Worm (Caenorhabditis elegans): ENCODE results near the gene F35H12.6.

ce11 chrX:871957-872715 is 41.0 kb upstream of the F35H12.6 start, which contains the start of gene F56F10.1:
- no peak for TF ChIP-seq ceh-31 (tag; optimal IDR thresholded peaks at IDR 0.05)
- no peak for TF ChIP-seq pax-1 (tag; optimal IDR thresholded peaks at IDR 0.05)
- no peak for TF ChIP-seq dmd-4 (tag; optimal IDR thresholded peaks at IDR 0.05; ENCODE audit: borderline replicate concordance)
